Worm (Caenorhabditis elegans): ENCODE data around the gene sds-22.

sds-22 gene

DNA sequence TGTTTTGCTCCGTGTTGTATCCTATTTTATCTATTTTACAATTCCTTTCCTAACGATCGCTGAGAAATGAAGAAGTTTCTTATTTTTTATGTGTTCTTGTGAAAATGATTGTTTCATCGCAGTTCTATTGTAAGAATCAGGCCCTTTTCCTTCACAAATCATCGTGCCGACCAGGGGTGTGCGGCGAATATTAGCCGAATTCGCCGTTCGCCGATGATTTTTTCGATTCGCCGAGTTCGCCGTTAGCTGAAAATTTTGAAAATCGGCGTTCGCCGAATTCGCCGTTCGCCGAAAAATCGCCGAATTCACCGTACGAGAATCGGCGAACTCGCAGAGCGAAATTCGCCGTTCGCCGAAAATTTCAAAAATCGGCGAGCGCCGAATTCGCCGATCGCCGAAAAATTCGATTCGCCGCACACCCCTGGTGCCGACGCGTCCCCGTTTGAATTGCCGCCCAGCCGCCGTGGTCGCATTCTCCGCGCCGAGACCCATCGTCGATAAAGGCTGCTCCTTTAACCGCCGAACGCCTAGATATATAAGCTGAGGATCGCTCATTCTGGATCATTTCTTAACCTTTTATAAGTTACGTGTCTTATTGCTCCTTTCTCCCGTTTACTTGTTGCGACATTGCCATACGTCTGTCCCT lies 5.4 kb downstream of the sds-22 start:
- TF ChIP-seq sptf-1 (tag; optimal IDR thresholded peaks at IDR 0.05) (peak; percentile 20), zip-8 (tag; optimal IDR thresholded peaks at IDR 0.05) (no peak)

ce11 chrII:7864207-7864606 lies 6.0 kb downstream of the sds-22 start, which contains the start of gene ostb-1:
ostb-1 (plus strand) TSS chrII:7864507.
- no peak for TF ChIP-seq zip-8 (tag; optimal IDR thresholded peaks at IDR 0.05)
- peak; percentile 79 for TF ChIP-seq lsy-2 (tag; optimal IDR thresholded peaks at IDR 0.05)
- peak; percentile 19 for TF ChIP-seq ces-1 (GFP tag; optimal IDR thresholded peaks at IDR 0.05)
- TF ChIP-seq pha-4 (tag; optimal IDR thresholded peaks at IDR 0.05): peak; percentile 19
- TF ChIP-seq mep-1 (tag; optimal IDR thresholded peaks at IDR 0.05): peak; percentile 18
- no peak for TF ChIP-seq nhr-28 (tag; optimal IDR thresholded peaks at IDR 0.05)

DNA sequence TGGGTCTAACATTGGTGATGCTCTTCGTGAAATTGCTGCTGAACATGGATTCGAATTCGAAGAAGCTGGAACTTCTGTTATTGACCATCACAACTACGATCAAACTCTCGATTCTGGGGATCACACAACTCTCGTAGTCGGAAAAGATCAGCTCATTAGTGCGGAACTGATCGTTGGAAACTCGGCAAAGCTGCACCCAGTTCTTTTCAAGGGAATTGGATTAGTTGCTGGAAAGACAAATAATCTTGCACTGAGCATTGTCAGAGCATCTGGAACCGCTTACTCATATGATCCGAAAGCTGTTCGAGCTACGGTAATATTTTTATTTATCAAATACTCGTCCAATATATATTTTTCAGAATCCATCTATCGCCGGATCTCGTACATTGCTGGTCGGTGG lies 6.7 kb downstream of the sds-22 start:
- TF ChIP-seq sem-2 (GFP tag; optimal IDR thresholded peaks at IDR 0.05): no peak
- no peak for TF ChIP-seq mls-2 (tag; optimal IDR thresholded peaks at IDR 0.05)
- TF ChIP-seq ceh-39 (tag; optimal IDR thresholded peaks at IDR 0.05): no peak

ce11 chrII:7866081-7866480 lies 7.9 kb downstream of the sds-22 start:
- TF ChIP-seq blmp-1 (tag; optimal IDR thresholded peaks at IDR 0.05) (no peak), ztf-11 (tag; optimal IDR thresholded peaks at IDR 0.05) (no peak), unc-39 (tag; optimal IDR thresholded peaks at IDR 0.05) (no peak), unc-120 (tag; optimal IDR thresholded peaks at IDR 0.05; ENCODE audit: poor library complexity, severe bottlenecking) (no peak), drap-1 (GFP tag; optimal IDR thresholded peaks at IDR 0.05) (no peak), unc-62 (GFP tag; optimal IDR thresholded peaks at IDR 0.05) (no peak), sptf-1 (tag; optimal IDR thresholded peaks at IDR 0.05) (no peak), snpc-4 (tag; optimal IDR thresholded peaks at IDR 0.05) (no peak), nhr-12 (tag; optimal IDR thresholded peaks at IDR 0.05) (no peak)

ce11 chrII:7870062-7870461 lies 11.9 kb downstream of the sds-22 start, which contains the start of gene ztf-17:
ztf-17 (minus strand) TSS chrII:7870162.
- TF ChIP-seq unc-39 (tag; optimal IDR thresholded peaks at IDR 0.05) (no peak), unc-120 (tag; optimal IDR thresholded peaks at IDR 0.05; ENCODE audit: poor library complexity, severe bottlenecking) (no peak), nhr-237 (tag; optimal IDR thresholded peaks at IDR 0.05) (no peak)

- TF ChIP-seq bed-3 (GFP tag; optimal IDR thresholded peaks at IDR 0.05): no peak
- no peak for TF ChIP-seq ceh-43 (GFP tag; optimal IDR thresholded peaks at IDR 0.05)
- TF ChIP-seq cnd-1 (tag; optimal IDR thresholded peaks at IDR 0.05): no peak
- TF ChIP-seq ceh-83 (GFP tag; optimal IDR thresholded peaks at IDR 0.05): no peak
- peak; percentile 93 for TF ChIP-seq lsy-2 (tag; optimal IDR thresholded peaks at IDR 0.05)
- peak; percentile 54 for TF ChIP-seq hlh-1 (tag; optimal IDR thresholded peaks at IDR 0.05)
- TF ChIP-seq mep-1 (tag; optimal IDR thresholded peaks at IDR 0.05): peak; percentile 10
- no peak for TF ChIP-seq nhr-2 (tag; optimal IDR thresholded peaks at IDR 0.05)
- TF ChIP-seq mab-5 (tag; optimal IDR thresholded peaks at IDR 0.05): no peak
- no peak for TF ChIP-seq tbx-8 (GFP tag; optimal IDR thresholded peaks at IDR 0.05)
- TF ChIP-seq sem-2 (GFP tag; optimal IDR thresholded peaks at IDR 0.05): no peak
- no peak for TF ChIP-seq snpc-4 (tag; optimal IDR thresholded peaks at IDR 0.05)
- TF ChIP-seq ztf-11 (tag; optimal IDR thresholded peaks at IDR 0.05): no peak
Observed at ce11 chrII:7870632-7871031, 12.4 kb downstream of the sds-22 start.

- TF ChIP-seq ztf-11 (tag; optimal IDR thresholded peaks at IDR 0.05) (no peak), lsy-2 (tag; optimal IDR thresholded peaks at IDR 0.05) (peak; percentile 42)
Observed at ce11 chrII:7873843-7874372, 15.7 kb downstream of the sds-22 start, which contains the start of gene T01H3.3. T01H3.3 (minus strand) TSS chrII:7873893.

Data from whole organism, mixed stage, embryonic.